Fruit fly (Drosophila melanogaster): ENCODE measurements around the gene CG34277.

The CG34277 gene

DNA sequence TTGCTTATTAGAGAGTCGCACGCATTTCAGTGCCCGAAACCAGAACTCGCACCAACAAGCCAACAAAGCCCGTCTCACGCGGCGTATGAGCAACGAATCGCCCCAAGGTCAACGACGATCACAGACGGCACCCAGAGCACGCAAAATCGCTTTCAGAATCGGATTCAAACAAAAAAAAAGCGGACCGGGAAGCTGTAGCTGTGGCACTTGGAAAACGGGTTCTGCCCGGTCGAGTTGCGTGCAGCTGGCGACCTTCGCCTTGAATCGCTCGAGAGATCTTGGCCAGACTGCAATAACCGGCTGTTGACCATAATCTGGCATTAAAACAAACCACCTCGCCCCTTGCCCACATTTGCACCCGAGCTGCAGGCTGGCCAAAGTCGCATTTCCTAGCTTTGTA is 5.9 kb upstream of the CG34277 start:
- peak; percentile 73 for TF ChIP-seq Dif (GFP tag; optimal IDR thresholded peaks at IDR 0.05; ENCODE audit: partially characterized antibody)
- peak; percentile 73 for TF ChIP-seq Vsx2 (GFP tag; optimal IDR thresholded peaks at IDR 0.05; ENCODE audit: partially characterized antibody)
- TF ChIP-seq psq (GFP tag; optimal IDR thresholded peaks at IDR 0.05) = peak; percentile 12
- TF ChIP-seq Mio (GFP tag; optimal IDR thresholded peaks at IDR 0.05) = no peak
- peak; percentile 20 for TF ChIP-seq rgr (GFP tag; optimal IDR thresholded peaks at IDR 0.05)
- no peak for TF ChIP-seq ey (GFP tag; optimal IDR thresholded peaks at IDR 0.05)
- TF ChIP-seq woc (GFP tag; optimal IDR thresholded peaks at IDR 0.05) = no peak

DNA sequence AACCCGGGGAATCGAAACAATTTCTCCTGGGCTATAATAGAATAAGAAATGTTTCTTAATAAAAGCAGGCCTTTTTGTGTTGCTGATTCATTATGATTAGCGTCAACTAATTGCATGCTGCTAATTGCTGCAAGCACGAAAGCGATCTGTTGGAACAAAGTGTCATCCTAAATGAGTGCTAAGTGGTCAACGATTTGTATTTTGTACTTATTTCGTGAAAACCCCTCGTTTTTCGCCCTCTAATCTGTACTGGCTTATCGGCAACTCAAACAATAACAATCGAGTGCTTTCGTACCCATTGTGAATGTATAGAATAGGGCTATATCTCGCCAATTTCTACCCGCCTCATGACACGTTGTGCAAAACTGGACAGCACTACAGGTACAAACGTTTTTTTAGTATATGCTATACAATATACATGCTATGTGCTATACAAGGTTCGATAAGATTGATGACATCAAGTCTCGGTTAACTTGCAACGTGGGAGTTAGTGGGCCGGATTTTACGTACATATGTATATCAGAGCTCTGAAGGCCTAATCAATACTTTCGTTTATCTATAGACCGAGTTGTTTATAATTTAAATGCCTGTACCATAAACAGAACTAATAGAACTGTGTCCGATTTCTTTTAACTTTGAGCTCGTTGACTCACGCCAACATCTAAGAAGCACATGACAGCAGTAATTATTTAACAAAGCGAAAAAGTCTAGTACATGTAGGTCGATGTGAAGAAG is 4.6 kb upstream of the CG34277 start:
- TF ChIP-seq Jra (GFP tag; optimal IDR thresholded peaks at IDR 0.05) = no peak
- no peak for TF ChIP-seq Myc (optimal IDR thresholded peaks at IDR 0.05)
- no peak for TF ChIP-seq lola (GFP tag; optimal IDR thresholded peaks at IDR 0.05)
- TF ChIP-seq Rel (GFP tag; optimal IDR thresholded peaks at IDR 0.05) = no peak
- peak; percentile 86 for TF ChIP-seq Rel (tag; optimal IDR thresholded peaks at IDR 0.05)
- TF ChIP-seq CG32264 (GFP tag; optimal IDR thresholded peaks at IDR 0.05) = no peak
- TF ChIP-seq rgr (GFP tag; optimal IDR thresholded peaks at IDR 0.05) = peak; percentile 22
- TF ChIP-seq br (GFP tag; optimal IDR thresholded peaks at IDR 0.05) = no peak
- TF ChIP-seq Dfd (GFP tag; optimal IDR thresholded peaks at IDR 0.05) = no peak
- no peak for TF ChIP-seq sv (GFP tag; optimal IDR thresholded peaks at IDR 0.05)
- TF ChIP-seq OdsH (GFP tag; optimal IDR thresholded peaks at IDR 0.05) = peak; percentile 13
- no peak for TF ChIP-seq tai (GFP tag; optimal IDR thresholded peaks at IDR 0.05)
- no peak for TF ChIP-seq psq (GFP tag; optimal IDR thresholded peaks at IDR 0.05)
- TF ChIP-seq Abd-B (GFP tag; optimal IDR thresholded peaks at IDR 0.05) = no peak
- TF ChIP-seq Hr78 (GFP tag; optimal IDR thresholded peaks at IDR 0.05) = no peak
- no peak for TF ChIP-seq ey (GFP tag; optimal IDR thresholded peaks at IDR 0.05)
- peak; percentile 7 for TF ChIP-seq h (GFP tag; optimal IDR thresholded peaks at IDR 0.05)
- no peak for TF ChIP-seq dsf (GFP tag; optimal IDR thresholded peaks at IDR 0.05; ENCODE audit: borderline replicate concordance)
- TF ChIP-seq Mio (GFP tag; optimal IDR thresholded peaks at IDR 0.05) = no peak
- peak; percentile 10 for TF ChIP-seq Sp1 (GFP tag; optimal IDR thresholded peaks at IDR 0.05)
- no peak for TF ChIP-seq Hr83 (GFP tag; optimal IDR thresholded peaks at IDR 0.05; ENCODE audit: poor library complexity, severe bottlenecking)
- TF ChIP-seq dmrt93B (GFP tag; optimal IDR thresholded peaks at IDR 0.05) = no peak
- no peak for TF ChIP-seq CrebA (GFP tag; optimal IDR thresholded peaks at IDR 0.05; ENCODE audit: borderline replicate concordance)
- TF ChIP-seq woc (GFP tag; optimal IDR thresholded peaks at IDR 0.05) = no peak
- TF ChIP-seq sage (GFP tag; optimal IDR thresholded peaks at IDR 0.05) = no peak

DNA sequence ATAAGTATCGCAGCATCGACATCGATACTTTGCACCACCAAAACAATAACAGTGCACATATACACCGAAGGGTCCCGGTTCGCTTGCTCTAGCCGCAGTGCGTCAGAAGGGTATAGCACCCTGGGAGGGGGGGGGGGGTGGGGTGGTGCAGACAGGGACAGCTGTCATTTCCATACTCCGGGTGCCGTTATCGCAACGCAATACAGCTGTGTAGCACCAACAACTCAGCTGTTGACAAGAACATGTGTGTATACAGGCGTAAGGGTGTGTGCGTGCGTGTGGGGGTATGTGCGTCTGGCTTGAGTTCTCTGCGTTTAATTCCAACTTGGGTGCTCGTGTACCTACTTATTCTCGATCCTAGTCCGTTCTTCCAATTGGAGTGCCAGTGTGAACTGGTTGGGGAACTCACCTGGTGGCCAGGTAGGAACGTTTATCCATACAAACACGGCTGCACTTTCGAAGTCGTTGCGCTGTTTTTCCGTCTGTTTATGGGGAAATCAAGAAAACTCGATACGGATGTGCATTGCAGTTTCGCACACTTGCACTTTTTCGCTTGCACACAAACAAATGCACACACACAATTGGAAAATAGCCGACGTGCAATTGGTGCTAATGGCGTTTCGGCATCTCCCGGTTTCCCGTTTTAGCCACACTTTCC is 1.7 kb upstream of the CG34277 start:
- peak; percentile 77 for TF ChIP-seq Jra (GFP tag; optimal IDR thresholded peaks at IDR 0.05)
- peak; percentile 14 for TF ChIP-seq Sp1 (GFP tag; optimal IDR thresholded peaks at IDR 0.05)
- TF ChIP-seq HLH106 (tag; optimal IDR thresholded peaks at IDR 0.05) = peak; percentile 7
- no peak for TF ChIP-seq jim (GFP tag; optimal IDR thresholded peaks at IDR 0.05)
- peak; percentile 43 for TF ChIP-seq h (GFP tag; optimal IDR thresholded peaks at IDR 0.05)
- TF ChIP-seq Mio (GFP tag; optimal IDR thresholded peaks at IDR 0.05) = no peak
- peak; percentile 33 for TF ChIP-seq Hnf4 (GFP tag; optimal IDR thresholded peaks at IDR 0.05)
- peak; percentile 38 for TF ChIP-seq rgr (GFP tag; optimal IDR thresholded peaks at IDR 0.05)
- TF ChIP-seq CG9705 (GFP tag; optimal IDR thresholded peaks at IDR 0.05) = peak; percentile 15
- no peak for TF ChIP-seq lola (GFP tag; optimal IDR thresholded peaks at IDR 0.05)
- no peak for TF ChIP-seq tai (GFP tag; optimal IDR thresholded peaks at IDR 0.05)
- TF ChIP-seq pan (optimal IDR thresholded peaks at IDR 0.05) = no peak
- no peak for TF ChIP-seq Hr78 (GFP tag; optimal IDR thresholded peaks at IDR 0.05)
- peak; percentile 98 for TF ChIP-seq Hr83 (GFP tag; optimal IDR thresholded peaks at IDR 0.05; ENCODE audit: poor library complexity, severe bottlenecking)
- TF ChIP-seq Rel (GFP tag; optimal IDR thresholded peaks at IDR 0.05) = no peak
- peak; percentile 63 for TF ChIP-seq Rel (tag; optimal IDR thresholded peaks at IDR 0.05)

DNA sequence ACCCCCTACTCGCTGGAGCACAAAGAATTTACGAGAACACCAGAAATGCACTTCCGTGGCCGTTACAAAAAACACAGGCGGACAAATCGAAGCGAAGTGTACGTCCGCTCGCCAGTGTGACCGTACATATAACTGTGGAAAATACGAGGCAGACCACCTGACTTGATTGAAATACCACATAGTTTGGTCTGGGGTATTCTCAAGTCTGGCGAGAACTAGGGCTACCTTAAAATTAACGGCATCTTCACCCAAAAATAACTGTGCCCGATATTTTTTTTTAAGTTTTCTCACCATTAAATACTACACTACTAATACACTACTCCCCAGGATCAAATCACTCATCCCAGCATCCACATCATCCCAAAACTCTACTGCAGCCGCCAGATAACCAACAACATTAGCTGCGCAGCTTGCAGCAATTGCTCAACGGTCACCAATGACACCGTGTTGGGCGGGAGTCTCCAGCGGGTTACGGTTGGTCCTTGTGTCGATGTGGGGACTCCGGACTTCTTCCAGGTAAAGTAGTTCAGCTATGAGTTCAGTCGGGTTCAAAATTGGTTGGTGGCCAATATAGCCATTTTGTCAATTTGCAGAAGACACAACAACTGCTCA is 1.1 kb upstream of the CG34277 start, which contains the start of gene Cerk:
TSS of gene Cerk (minus strand) at position 137 of the 612 bp plus-strand sequence.
- TF ChIP-seq sv (GFP tag; optimal IDR thresholded peaks at IDR 0.05) = peak; percentile 1
- peak; percentile 17 for TF ChIP-seq Sp1 (GFP tag; optimal IDR thresholded peaks at IDR 0.05)
- peak; percentile 27 for TF ChIP-seq CG9705 (GFP tag; optimal IDR thresholded peaks at IDR 0.05)
- peak; percentile 14 for TF ChIP-seq ey (GFP tag; optimal IDR thresholded peaks at IDR 0.05)
- peak; percentile 54 for TF ChIP-seq Hnf4 (GFP tag; optimal IDR thresholded peaks at IDR 0.05)
- TF ChIP-seq woc (GFP tag; optimal IDR thresholded peaks at IDR 0.05) = peak; percentile 22
- no peak for TF ChIP-seq Rel (GFP tag; optimal IDR thresholded peaks at IDR 0.05)
- TF ChIP-seq Rel (tag; optimal IDR thresholded peaks at IDR 0.05) = peak; percentile 54
- TF ChIP-seq Dfd (GFP tag; optimal IDR thresholded peaks at IDR 0.05) = no peak
- no peak for TF ChIP-seq Hr78 (GFP tag; optimal IDR thresholded peaks at IDR 0.05)
- TF ChIP-seq CG32264 (GFP tag; optimal IDR thresholded peaks at IDR 0.05) = no peak
- no peak for TF ChIP-seq OdsH (GFP tag; optimal IDR thresholded peaks at IDR 0.05)
- peak; percentile 22 for TF ChIP-seq HLH106 (tag; optimal IDR thresholded peaks at IDR 0.05)
- no peak for TF ChIP-seq Abd-B (GFP tag; optimal IDR thresholded peaks at IDR 0.05)
- TF ChIP-seq Hr83 (GFP tag; optimal IDR thresholded peaks at IDR 0.05; ENCODE audit: poor library complexity, severe bottlenecking) = peak; percentile 52
- TF ChIP-seq Mio (GFP tag; optimal IDR thresholded peaks at IDR 0.05) = no peak
- TF ChIP-seq Dif (GFP tag; optimal IDR thresholded peaks at IDR 0.05; ENCODE audit: partially characterized antibody) = no peak
- no peak for TF ChIP-seq Myc (optimal IDR thresholded peaks at IDR 0.05)
- TF ChIP-seq jim (GFP tag; optimal IDR thresholded peaks at IDR 0.05) = no peak
- TF ChIP-seq h (GFP tag; optimal IDR thresholded peaks at IDR 0.05) = peak; percentile 26
- peak; percentile 35 for TF ChIP-seq rgr (GFP tag; optimal IDR thresholded peaks at IDR 0.05)
- no peak for TF ChIP-seq lola (GFP tag; optimal IDR thresholded peaks at IDR 0.05)
- TF ChIP-seq foxo (GFP tag; optimal IDR thresholded peaks at IDR 0.05) = peak in 1 of 2 experiments; percentile 42
- TF ChIP-seq tai (GFP tag; optimal IDR thresholded peaks at IDR 0.05) = no peak
- peak; percentile 29 for TF ChIP-seq fru (GFP tag; optimal IDR thresholded peaks at IDR 0.05)
- no peak for TF ChIP-seq dsf (GFP tag; optimal IDR thresholded peaks at IDR 0.05; ENCODE audit: borderline replicate concordance)
- no peak for TF ChIP-seq psq (GFP tag; optimal IDR thresholded peaks at IDR 0.05)
- no peak for TF ChIP-seq dmrt93B (GFP tag; optimal IDR thresholded peaks at IDR 0.05)
- TF ChIP-seq N (GFP tag; optimal IDR thresholded peaks at IDR 0.05) = no peak

Measured in whole organism, wandering third instar larva.